Worm (Caenorhabditis elegans): ENCODE data around the gene fah-1.

fah-1 gene

ce11 chrX:6435812-6436211 is 12.9 kb downstream of the fah-1 start:
- TF ChIP-seq pha-4 (tag; optimal IDR thresholded peaks at IDR 0.05) (no peak), unc-62 (GFP tag; optimal IDR thresholded peaks at IDR 0.05) (no peak), elt-1 (tag; optimal IDR thresholded peaks at IDR 0.05; ENCODE audit: borderline replicate concordance, insufficient read depth) (no peak), nhr-28 (tag; optimal IDR thresholded peaks at IDR 0.05) (no peak), unc-120 (tag; optimal IDR thresholded peaks at IDR 0.05; ENCODE audit: poor library complexity, severe bottlenecking) (no peak), nhr-2 (tag; optimal IDR thresholded peaks at IDR 0.05) (no peak), lsy-2 (tag; optimal IDR thresholded peaks at IDR 0.05) (no peak), bed-3 (GFP tag; optimal IDR thresholded peaks at IDR 0.05) (no peak), M03D4.4 (tag; optimal IDR thresholded peaks at IDR 0.05) (no peak), sptf-1 (tag; optimal IDR thresholded peaks at IDR 0.05) (no peak), ham-2 (GFP tag; optimal IDR thresholded peaks at IDR 0.05) (no peak), ztf-11 (tag; optimal IDR thresholded peaks at IDR 0.05) (no peak), ceh-43 (GFP tag; optimal IDR thresholded peaks at IDR 0.05) (no peak), mls-2 (tag; optimal IDR thresholded peaks at IDR 0.05) (no peak), snpc-4 (tag; optimal IDR thresholded peaks at IDR 0.05) (no peak)

DNA sequence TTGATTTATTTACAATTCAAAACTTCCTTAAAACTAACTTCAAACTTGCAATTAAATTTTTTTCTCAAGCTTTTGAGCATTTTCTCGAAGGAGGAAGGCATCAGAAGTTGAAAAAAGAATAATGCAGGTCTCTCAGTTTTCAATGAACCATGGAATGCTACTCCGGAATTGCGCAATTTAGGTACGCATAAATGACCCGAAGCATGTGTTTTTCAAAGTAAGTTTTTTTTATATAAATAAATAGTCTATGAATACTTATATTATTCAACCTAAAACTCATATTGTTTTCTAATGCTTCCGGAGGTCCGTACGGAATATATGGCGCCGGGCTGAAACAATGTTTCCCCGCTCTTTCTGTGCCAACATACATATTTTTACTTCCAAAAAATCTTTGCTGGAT is 15.0 kb downstream of the fah-1 start, which contains the start of gene K10C2.2:
Gene K10C2.2, minus strand, starts transcription at position 101 of the 400 bp plus-strand sequence.
- TF ChIP-seq snpc-4 (tag; optimal IDR thresholded peaks at IDR 0.05), result no peak
- no peak for TF ChIP-seq hlh-1 (tag; optimal IDR thresholded peaks at IDR 0.05)
- no peak for TF ChIP-seq ceh-43 (GFP tag; optimal IDR thresholded peaks at IDR 0.05)
- no peak for TF ChIP-seq lin-32 (GFP tag; optimal IDR thresholded peaks at IDR 0.05)
- no peak for TF ChIP-seq mls-2 (tag; optimal IDR thresholded peaks at IDR 0.05)
- no peak for TF ChIP-seq sptf-1 (tag; optimal IDR thresholded peaks at IDR 0.05)
- no peak for TF ChIP-seq ceh-39 (tag; optimal IDR thresholded peaks at IDR 0.05)
- TF ChIP-seq nhr-12 (tag; optimal IDR thresholded peaks at IDR 0.05), result no peak
- no peak for TF ChIP-seq cnd-1 (tag; optimal IDR thresholded peaks at IDR 0.05)
- TF ChIP-seq unc-120 (tag; optimal IDR thresholded peaks at IDR 0.05; ENCODE audit: poor library complexity, severe bottlenecking), result no peak

ce11 chrX:6430510-6430909 is 18.2 kb downstream of the fah-1 start, which contains the start of gene ctsa-2:
Gene ctsa-2, minus strand, starts transcription at chrX:6430610.
- TF ChIP-seq mls-2 (tag; optimal IDR thresholded peaks at IDR 0.05), result no peak
- TF ChIP-seq ztf-11 (tag; optimal IDR thresholded peaks at IDR 0.05), result no peak
- TF ChIP-seq hlh-1 (tag; optimal IDR thresholded peaks at IDR 0.05), result no peak
- no peak for TF ChIP-seq nhr-28 (tag; optimal IDR thresholded peaks at IDR 0.05)
- TF ChIP-seq zip-8 (tag; optimal IDR thresholded peaks at IDR 0.05), result no peak
- no peak for TF ChIP-seq unc-39 (tag; optimal IDR thresholded peaks at IDR 0.05)
- TF ChIP-seq ceh-83 (GFP tag; optimal IDR thresholded peaks at IDR 0.05), result no peak
- TF ChIP-seq nhr-2 (tag; optimal IDR thresholded peaks at IDR 0.05), result no peak
- no peak for TF ChIP-seq tbx-8 (GFP tag; optimal IDR thresholded peaks at IDR 0.05)
- TF ChIP-seq elt-1 (tag; optimal IDR thresholded peaks at IDR 0.05; ENCODE audit: borderline replicate concordance, insufficient read depth), result no peak
- TF ChIP-seq nhr-237 (tag; optimal IDR thresholded peaks at IDR 0.05), result no peak
- no peak for TF ChIP-seq cnd-1 (tag; optimal IDR thresholded peaks at IDR 0.05)
- TF ChIP-seq lin-13 (tag; optimal IDR thresholded peaks at IDR 0.05), result no peak
- no peak for TF ChIP-seq blmp-1 (tag; optimal IDR thresholded peaks at IDR 0.05)
- TF ChIP-seq snpc-4 (tag; optimal IDR thresholded peaks at IDR 0.05), result no peak
- no peak for TF ChIP-seq mab-5 (tag; optimal IDR thresholded peaks at IDR 0.05)

ce11 chrX:6429552-6429951 is 19.2 kb downstream of the fah-1 start:
- TF ChIP-seq nhr-237 (tag; optimal IDR thresholded peaks at IDR 0.05) (no peak), elt-1 (tag; optimal IDR thresholded peaks at IDR 0.05; ENCODE audit: borderline replicate concordance, insufficient read depth) (no peak), drap-1 (GFP tag; optimal IDR thresholded peaks at IDR 0.05) (no peak), nhr-2 (tag; optimal IDR thresholded peaks at IDR 0.05) (no peak), nhr-76 (tag; optimal IDR thresholded peaks at IDR 0.05) (no peak), tbx-8 (GFP tag; optimal IDR thresholded peaks at IDR 0.05) (no peak), ceh-83 (GFP tag; optimal IDR thresholded peaks at IDR 0.05) (no peak), sem-2 (GFP tag; optimal IDR thresholded peaks at IDR 0.05) (no peak), mab-5 (tag; optimal IDR thresholded peaks at IDR 0.05) (no peak), elt-3 (tag; optimal IDR thresholded peaks at IDR 0.05) (no peak), unc-39 (tag; optimal IDR thresholded peaks at IDR 0.05) (no peak), mls-2 (tag; optimal IDR thresholded peaks at IDR 0.05) (no peak), mep-1 (tag; optimal IDR thresholded peaks at IDR 0.05) (no peak), cnd-1 (tag; optimal IDR thresholded peaks at IDR 0.05) (no peak), snpc-4 (tag; optimal IDR thresholded peaks at IDR 0.05) (no peak), bed-3 (GFP tag; optimal IDR thresholded peaks at IDR 0.05) (no peak)
